Worm (Caenorhabditis elegans): ENCODE measurements around the gene memi-1.

memi-1 gene

ce11 chrIV:4737258-4737657 is 23.0 kb downstream of the memi-1 start, which contains the start of gene fbxb-78:
Gene fbxb-78, plus strand, starts transcription at chrIV:4737558.
- no peak for TF ChIP-seq ztf-28 (GFP tag; IDR thresholded peaks at IDR 0.05)
- no peak for TF ChIP-seq F23B12.7 (tag; optimal IDR thresholded peaks at IDR 0.05; ENCODE audit: insufficient read depth)
- no peak for TF ChIP-seq lin-26 (GFP tag; IDR thresholded peaks at IDR 0.05)
- TF ChIP-seq Y53F4B.3 (GFP tag; IDR thresholded peaks at IDR 0.05), result no peak
- no peak for TF ChIP-seq xnd-1 (tag; optimal IDR thresholded peaks at IDR 0.05)
- TF ChIP-seq T26A5.8 (tag; optimal IDR thresholded peaks at IDR 0.05), result no peak
- TF ChIP-seq ceh-100 (GFP tag; IDR thresholded peaks at IDR 0.05), result no peak
- no peak for TF ChIP-seq hmg-20 (GFP tag; IDR thresholded peaks at IDR 0.05)
- no peak for TF ChIP-seq ztf-22 (GFP tag; optimal IDR thresholded peaks at IDR 0.05)
- no peak for TF ChIP-seq attf-5 (GFP tag; optimal IDR thresholded peaks at IDR 0.05)
- TF ChIP-seq madf-6 (GFP tag; IDR thresholded peaks at IDR 0.05), result no peak
- TF ChIP-seq dpff-1 (tag; optimal IDR thresholded peaks at IDR 0.05), result no peak
- TF ChIP-seq F57C9.4 (tag; optimal IDR thresholded peaks at IDR 0.05), result no peak
- no peak for TF ChIP-seq lsy-27 (tag; optimal IDR thresholded peaks at IDR 0.05; ENCODE audit: borderline replicate concordance, insufficient read depth)
- no peak for TF ChIP-seq nhr-27 (tag; optimal IDR thresholded peaks at IDR 0.05)

- TF ChIP-seq ztf-18 (tag; optimal IDR thresholded peaks at IDR 0.05), result peak; percentile 88
- TF ChIP-seq F22D6.2 (tag; optimal IDR thresholded peaks at IDR 0.05), result peak; percentile 82
- TF ChIP-seq ztf-6 (GFP tag; IDR thresholded peaks at IDR 0.05), result peak; percentile 99
- peak; percentile 89; the same call in 1 of the 2 replicates for TF ChIP-seq madf-6 (GFP tag; IDR thresholded peaks at IDR 0.05)
- peak; percentile 72 for TF ChIP-seq gei-17 (GFP tag; optimal IDR thresholded peaks at IDR 0.05)
- TF ChIP-seq C06A6.2 (GFP tag; conservative IDR thresholded peaks at IDR 0.05), result peak; percentile 99
- TF ChIP-seq Y53G8AR.9 (GFP tag; conservative IDR thresholded peaks at IDR 0.05), result peak; percentile 99
- peak; percentile 94 for TF ChIP-seq K12H6.12 (tag; optimal IDR thresholded peaks at IDR 0.05)
- peak; percentile 100 for TF ChIP-seq bed-1 (GFP tag; IDR thresholded peaks at IDR 0.05)
- TF ChIP-seq hmg-20 (GFP tag; IDR thresholded peaks at IDR 0.05), result peak; percentile 95
- peak; percentile 98 for TF ChIP-seq let-526 (GFP tag; IDR thresholded peaks at IDR 0.05)
- peak; percentile 96 for TF ChIP-seq Y79H2A.3 (GFP tag; conservative IDR thresholded peaks at IDR 0.05)
- peak; percentile 98 for TF ChIP-seq Y67H2A.10 (GFP tag; conservative IDR thresholded peaks at IDR 0.05)
- TF ChIP-seq nhr-80 (tag; optimal IDR thresholded peaks at IDR 0.05), result peak; percentile 81
- peak; percentile 98 for TF ChIP-seq aptf-2 (GFP tag; conservative IDR thresholded peaks at IDR 0.05)
- peak; percentile 91 for TF ChIP-seq Y53F4B.3 (GFP tag; IDR thresholded peaks at IDR 0.05)
- TF ChIP-seq madf-8 (GFP tag; conservative IDR thresholded peaks at IDR 0.05), result peak; percentile 87
- peak; percentile 73 for TF ChIP-seq ZK185.1 (tag; optimal IDR thresholded peaks at IDR 0.05; ENCODE audit: poor library complexity, severe bottlenecking)
- TF ChIP-seq ceh-27 (GFP tag; optimal IDR thresholded peaks at IDR 0.05), result peak; percentile 89
- peak; percentile 97 for TF ChIP-seq madf-3 (GFP tag; IDR thresholded peaks at IDR 0.05)
- peak; percentile 90; the same call in 1 of the 2 replicates for TF ChIP-seq nhr-120 (GFP tag; IDR thresholded peaks at IDR 0.05)
- peak; percentile 95 for TF ChIP-seq somi-1 (GFP tag; optimal IDR thresholded peaks at IDR 0.05)
- TF ChIP-seq C17E4.6 (GFP tag; IDR thresholded peaks at IDR 0.05), result peak; percentile 99
- TF ChIP-seq lin-26 (GFP tag; IDR thresholded peaks at IDR 0.05), result peak; percentile 97
- TF ChIP-seq hsf-1 (GFP tag; IDR thresholded peaks at IDR 0.05), result peak; percentile 94
- TF ChIP-seq T07F8.4 (tag; optimal IDR thresholded peaks at IDR 0.05), result peak; percentile 29
- peak; percentile 100 for TF ChIP-seq bed-2 (GFP tag; IDR thresholded peaks at IDR 0.05)
- peak; percentile 92 for TF ChIP-seq attf-3 (GFP tag; conservative IDR thresholded peaks at IDR 0.05)
- peak; percentile 93; the same call in 1 of the 2 replicates for TF ChIP-seq lag-1 (GFP tag; IDR thresholded peaks at IDR 0.05)
- TF ChIP-seq repo-1 (tag; optimal IDR thresholded peaks at IDR 0.05), result peak; percentile 77
- peak; percentile 97 for TF ChIP-seq cebp-1 (GFP tag; IDR thresholded peaks at IDR 0.05)
- peak; percentile 95 for TF ChIP-seq cebp-1 (tag; optimal IDR thresholded peaks at IDR 0.05)
- peak; percentile 98 for TF ChIP-seq D2030.7 (GFP tag; IDR thresholded peaks at IDR 0.05)
- TF ChIP-seq efl-1 (GFP tag; optimal IDR thresholded peaks at IDR 0.05), result peak; percentile 18
- TF ChIP-seq F37B4.10 (GFP tag; IDR thresholded peaks at IDR 0.05), result peak; percentile 100
- TF ChIP-seq ekl-4 (GFP tag; IDR thresholded peaks at IDR 0.05), result peak; percentile 98
- TF ChIP-seq dpl-1 (GFP tag; optimal IDR thresholded peaks at IDR 0.05), result peak; percentile 42
Observed at ce11 chrIV:4727935-4728334, 32.3 kb downstream of the memi-1 start.

Data from whole organism, young adult.